Fruit fly (Drosophila melanogaster): ENCODE measurements around the gene Dab.

- TF ChIP-seq dmrt93B (GFP tag; optimal IDR thresholded peaks at IDR 0.05) (no peak), Abd-B (GFP tag; optimal IDR thresholded peaks at IDR 0.05) (no peak), CG9705 (GFP tag; optimal IDR thresholded peaks at IDR 0.05) (no peak), usp (GFP tag; optimal IDR thresholded peaks at IDR 0.05) (no peak), sage (GFP tag; optimal IDR thresholded peaks at IDR 0.05) (no peak), Hr78 (GFP tag; optimal IDR thresholded peaks at IDR 0.05) (no peak), dsf (GFP tag; optimal IDR thresholded peaks at IDR 0.05; ENCODE audit: borderline replicate concordance) (no peak), HLH106 (tag; optimal IDR thresholded peaks at IDR 0.05) (no peak), Mio (GFP tag; optimal IDR thresholded peaks at IDR 0.05) (no peak), Rel (GFP tag; optimal IDR thresholded peaks at IDR 0.05) (no peak), Rel (tag; optimal IDR thresholded peaks at IDR 0.05) (peak; percentile 72), Dfd (GFP tag; optimal IDR thresholded peaks at IDR 0.05) (no peak), OdsH (GFP tag; optimal IDR thresholded peaks at IDR 0.05) (no peak), fru (GFP tag; optimal IDR thresholded peaks at IDR 0.05) (no peak), tai (GFP tag; optimal IDR thresholded peaks at IDR 0.05) (no peak)
Measured at dm6 chr3L:16699292-16700026, 12.5 kb upstream of the Dab start.
